Fruit fly (Drosophila melanogaster) whole organism, pupa: ENCODE measurements around the gene kst.
A peak's percentile ranks its signal among the peaks of the same experiment; 100 is the strongest.

Source experiments
- CG10348 ChIP-seq: fragments of 200-800 bp; sonication (Bioruptor generic); IDR thresholded peaks from 2 replicates; pipeline ENCODE4 v1.3.6; 2022; ENCODE audit warnings: missing biosample characterization, missing genetic modification characterization
- CG12605 ChIP-seq: fragments of 200-800 bp; sonication (Bioruptor generic); IDR thresholded peaks from 2 replicates; pipeline ENCODE4 v1.3.6; 2022; ENCODE audit warnings: missing biosample characterization, missing genetic modification characterization
- CG13204 ChIP-seq: fragments of 200-800 bp; sonication (Bioruptor generic); optimal IDR thresholded peaks from 2 replicates; lab custom pipeline; 2018; ENCODE audit warnings: missing biosample characterization, mild to moderate bottlenecking, missing genetic modification characterization, moderate library complexity
- CG14655 ChIP-seq: fragments of 200-800 bp; sonication (Bioruptor generic); optimal IDR thresholded peaks from 3 replicates; lab custom pipeline; 2017; ENCODE audit warnings: mild to moderate bottlenecking, missing biosample characterization, missing genetic modification reagents, missing genetic modification characterization
- CG15710 ChIP-seq: fragments of 200-800 bp; sonication (Bioruptor generic); optimal IDR thresholded peaks from 2 replicates; lab custom pipeline; 2018; ENCODE audit warnings: missing biosample characterization, mild to moderate bottlenecking, missing genetic modification characterization, moderate library complexity
- CG17806 ChIP-seq: fragments of 200-800 bp; sonication (Bioruptor generic); optimal IDR thresholded peaks from 2 replicates; lab custom pipeline; 2018; ENCODE audit warnings: missing biosample characterization, mild to moderate bottlenecking, missing genetic modification characterization, moderate library complexity
- CG32121 ChIP-seq: fragments of 200-800 bp; sonication (Bioruptor generic); IDR thresholded peaks from 2 replicates; pipeline ENCODE4 v1.3.6; 2022; ENCODE audit warnings: missing biosample characterization, missing genetic modification characterization
- CG34367 ChIP-seq: fragments of 200-800 bp; sonication (Bioruptor generic); optimal IDR thresholded peaks from 2 replicates; lab custom pipeline; 2018; ENCODE audit warnings: missing biosample characterization, mild to moderate bottlenecking, missing genetic modification characterization
- CG4496 ChIP-seq: fragments of 200-800 bp; sonication (Bioruptor generic); IDR thresholded peaks from 3 replicates; pipeline ENCODE4 v1.3.6; 2022; ENCODE audit warnings: missing biosample characterization, missing genetic modification characterization
- CG8159 ChIP-seq: fragments of 200-800 bp; sonication (Bioruptor generic); optimal IDR thresholded peaks from 3 replicates; lab custom pipeline; 2018; ENCODE audit warnings: missing biosample characterization, mild to moderate bottlenecking, missing genetic modification characterization, moderate library complexity
- CG8301 ChIP-seq: fragments of 200-800 bp; sonication (Bioruptor generic); optimal IDR thresholded peaks from 2 replicates; lab custom pipeline; 2018; ENCODE audit warnings: missing biosample characterization, mild to moderate bottlenecking, missing genetic modification characterization
- CG9948 ChIP-seq: fragments of 200-800 bp; sonication (Bioruptor generic); optimal IDR thresholded peaks from 2 replicates; lab custom pipeline; 2018; ENCODE audit warnings: missing biosample characterization, mild to moderate bottlenecking, missing genetic modification characterization, moderate library complexity
- D1 ChIP-seq: fragments of 200-800 bp; sonication (Bioruptor generic); optimal IDR thresholded peaks from 2 replicates; lab custom pipeline; 2018; ENCODE audit warnings: missing biosample characterization, mild to moderate bottlenecking, missing genetic modification characterization, moderate library complexity
- EcR ChIP-seq: fragments of 200-800 bp; sonication (Bioruptor generic); optimal IDR thresholded peaks from 3 replicates; lab custom pipeline; 2019; ENCODE audit warnings: missing biosample characterization, missing genetic modification characterization, mild to moderate bottlenecking, moderate library complexity, missing genetic modification reagents
- Ets98B ChIP-seq: fragments of 200-800 bp; sonication (Bioruptor generic); IDR thresholded peaks from 2 replicates; pipeline ENCODE4 v1.3.6; 2022; ENCODE audit warnings: missing biosample characterization, missing genetic modification characterization
- Pif1A ChIP-seq: fragments of 200-800 bp; sonication (Bioruptor generic); optimal IDR thresholded peaks from 3 replicates; lab custom pipeline; 2016; ENCODE audit warnings: missing biosample characterization, missing genetic modification characterization
- Pif1B ChIP-seq: fragments of 200-800 bp; sonication (Bioruptor generic); optimal IDR thresholded peaks from 3 replicates; lab custom pipeline; 2016; ENCODE audit warnings: missing biosample characterization, missing genetic modification characterization
- Snoo ChIP-seq: fragments of 200-800 bp; sonication (Bioruptor generic); optimal IDR thresholded peaks from 3 replicates; lab custom pipeline; 2017; ENCODE audit warnings: missing biosample characterization, mild to moderate bottlenecking, missing genetic modification characterization, inconsistent platforms
- fd96Ca ChIP-seq: fragments of 200-800 bp; sonication (Bioruptor generic); IDR thresholded peaks from 3 replicates; pipeline ENCODE4 v1.3.6; 2022; ENCODE audit warnings: missing biosample characterization, missing genetic modification characterization
- gl ChIP-seq: fragments of 200-800 bp; sonication (Bioruptor generic); optimal IDR thresholded peaks from 2 replicates; lab custom pipeline; 2018; ENCODE audit warnings: missing biosample characterization, mild to moderate bottlenecking, missing genetic modification characterization
- rn ChIP-seq: fragments of 200-800 bp; sonication (Bioruptor generic); IDR thresholded peaks from 2 replicates; pipeline ENCODE4 v1.3.6; 2022; ENCODE audit warnings: missing biosample characterization, missing genetic modification characterization

The kst gene

DNA sequence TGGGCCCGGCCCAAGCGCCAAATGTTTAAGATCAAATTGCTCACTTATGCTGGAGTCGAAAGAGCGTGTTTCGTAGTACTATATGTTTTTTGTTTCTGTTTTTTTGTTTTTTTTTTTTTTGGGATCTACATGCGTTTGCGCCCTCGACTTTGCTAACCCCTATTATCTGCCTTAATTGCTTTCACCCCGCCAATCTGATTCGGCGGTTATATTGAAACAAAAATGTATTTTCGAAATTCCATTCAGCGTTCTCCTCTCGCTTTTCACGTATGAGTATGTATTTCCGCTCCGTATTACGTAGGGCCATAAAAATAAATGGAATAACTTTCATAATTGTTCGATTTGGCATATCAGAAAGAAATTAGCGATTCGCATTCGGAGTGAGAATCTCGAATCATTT, 68.9 kb downstream of the kst start:
- TF ChIP-seq Pif1B (GFP tag; lab: Kevin White, UChicago), result no peak
- no peak for TF ChIP-seq Pif1A (GFP tag; lab: Kevin White, UChicago)
- TF ChIP-seq fd96Ca, result no peak
- TF ChIP-seq Snoo (tag; lab: Kevin White, UChicago), result no peak
- no peak for TF ChIP-seq EcR (GFP tag; lab: Kevin White, UChicago)
- no peak for TF ChIP-seq CG14655 (GFP tag; lab: Kevin White, UChicago)
- no peak for TF ChIP-seq CG9948 (tag; lab: Kevin White, UChicago)
- TF ChIP-seq CG17806, result no peak
- no peak for TF ChIP-seq CG15710
- no peak for TF ChIP-seq CG8159 (tag; lab: Kevin White, UChicago)
- TF ChIP-seq rn (GFP tag; lab: Robert Waterston, UW), result no peak
- TF ChIP-seq CG8301 (tag; lab: Kevin White, UChicago), result no peak
- no peak for TF ChIP-seq CG12605 (GFP tag; lab: Robert Waterston, UW)
- TF ChIP-seq gl (tag; lab: Kevin White, UChicago), result no peak
- TF ChIP-seq CG32121 (GFP tag; lab: Robert Waterston, UW), result no peak

DNA sequence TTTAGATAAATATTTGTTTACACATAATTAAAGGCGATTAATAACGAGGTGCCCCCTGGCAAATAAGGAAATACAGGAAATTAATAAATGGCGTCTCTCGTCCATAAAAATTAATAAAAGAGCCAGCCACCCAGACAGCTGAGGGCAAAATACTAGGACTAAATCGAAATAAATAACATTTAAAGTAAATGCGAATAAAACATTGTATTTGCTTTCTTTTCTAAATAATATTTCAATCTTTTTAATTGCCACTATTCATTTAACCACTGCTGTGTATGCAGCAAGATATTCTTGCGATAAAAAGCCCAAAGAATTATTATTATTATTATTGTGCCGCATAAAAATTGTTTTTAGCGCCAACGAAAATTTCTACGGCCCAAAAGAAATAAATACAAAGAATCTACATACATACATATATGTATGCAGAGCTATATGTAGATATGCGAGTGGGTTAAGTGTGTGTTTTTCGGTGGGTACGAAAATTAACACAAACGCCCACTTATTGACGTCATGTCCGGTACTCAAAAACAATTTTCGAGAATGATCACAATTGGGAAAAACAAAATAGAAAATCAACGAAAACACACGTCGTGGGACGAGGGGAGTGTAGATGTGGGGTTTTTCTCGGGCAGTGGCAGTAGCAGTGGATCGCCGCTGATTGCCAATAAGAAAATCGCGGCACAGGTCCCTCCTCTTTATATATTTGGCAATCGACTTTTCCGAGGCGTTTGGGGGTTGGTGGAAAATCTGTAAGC, 69.8 kb downstream of the kst start:
- no peak for TF ChIP-seq CG10348 (GFP tag; lab: Robert Waterston, UW)
- 0 out of 3 replicates have a peak, but pooled peaks have one; percentile 18 for TF ChIP-seq CG4496
- no peak for TF ChIP-seq Ets98B (GFP tag; lab: Robert Waterston, UW)
- TF ChIP-seq, all 21 proteins: peak for 1

DNA sequence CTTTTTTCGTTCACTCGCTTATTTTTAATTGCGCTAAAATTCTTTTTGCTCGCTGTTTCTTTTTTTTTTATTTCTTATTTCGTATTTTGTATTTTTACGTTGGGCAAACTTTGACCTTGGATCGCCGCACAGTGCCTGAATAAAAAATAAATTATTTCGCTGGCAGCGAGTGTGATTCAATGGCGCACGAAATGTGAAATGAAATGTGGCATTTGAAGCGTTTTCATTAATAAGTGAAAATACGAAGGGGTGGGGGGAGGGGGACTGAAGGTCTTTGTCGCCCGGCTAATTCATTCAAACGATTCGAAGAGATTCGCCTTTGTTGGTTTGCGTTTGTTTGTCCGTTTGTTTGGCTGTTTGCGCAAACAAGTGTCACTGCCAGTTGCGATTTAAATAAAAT, 70.8 kb downstream of the kst start:
- TF ChIP-seq fd96Ca, result no peak
- no peak for TF ChIP-seq CG10348 (GFP tag; lab: Robert Waterston, UW)
- no peak for TF ChIP-seq CG13204
- no peak for TF ChIP-seq gl (tag; lab: Kevin White, UChicago)
- TF ChIP-seq CG8159 (tag; lab: Kevin White, UChicago), result no peak
- TF ChIP-seq EcR (GFP tag; lab: Kevin White, UChicago), result no peak
- no peak for TF ChIP-seq Snoo (tag; lab: Kevin White, UChicago)
- TF ChIP-seq CG17806, result no peak
- TF ChIP-seq CG15710, result no peak
- no peak for TF ChIP-seq CG8301 (tag; lab: Kevin White, UChicago)
- TF ChIP-seq CG34367 (tag; lab: Kevin White, UChicago), result no peak
- no peak for TF ChIP-seq rn (GFP tag; lab: Robert Waterston, UW)
- TF ChIP-seq Ets98B (GFP tag; lab: Robert Waterston, UW), result no peak
- no peak for TF ChIP-seq D1 (tag; lab: Kevin White, UChicago)

DNA sequence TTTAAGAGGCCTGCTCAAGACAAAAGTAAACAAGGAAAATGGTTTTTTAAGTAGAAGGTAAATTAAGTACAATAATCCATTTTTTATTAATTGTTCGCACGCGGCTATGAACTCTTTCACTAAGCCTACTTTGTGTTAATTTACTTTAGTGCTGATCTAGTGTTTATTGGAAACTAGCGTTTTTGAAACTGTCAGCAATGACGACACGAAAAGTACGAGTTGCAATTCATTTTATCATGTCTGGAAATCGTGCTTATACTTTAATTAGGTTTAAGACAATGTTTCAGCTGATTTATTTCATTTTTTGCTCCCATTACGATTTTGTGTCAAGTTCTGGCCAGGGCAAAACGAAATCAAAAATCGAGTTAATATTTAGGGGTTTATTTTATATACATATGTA, 71.6 kb downstream of the kst start:
- no peak for TF ChIP-seq gl (tag; lab: Kevin White, UChicago)
- no peak for TF ChIP-seq Pif1B (GFP tag; lab: Kevin White, UChicago)
- TF ChIP-seq CG12605 (GFP tag; lab: Robert Waterston, UW), result no peak
- TF ChIP-seq Ets98B (GFP tag; lab: Robert Waterston, UW), result no peak
- TF ChIP-seq rn (GFP tag; lab: Robert Waterston, UW), result no peak
- no peak for TF ChIP-seq CG4496
- no peak for TF ChIP-seq EcR (GFP tag; lab: Kevin White, UChicago)

DNA sequence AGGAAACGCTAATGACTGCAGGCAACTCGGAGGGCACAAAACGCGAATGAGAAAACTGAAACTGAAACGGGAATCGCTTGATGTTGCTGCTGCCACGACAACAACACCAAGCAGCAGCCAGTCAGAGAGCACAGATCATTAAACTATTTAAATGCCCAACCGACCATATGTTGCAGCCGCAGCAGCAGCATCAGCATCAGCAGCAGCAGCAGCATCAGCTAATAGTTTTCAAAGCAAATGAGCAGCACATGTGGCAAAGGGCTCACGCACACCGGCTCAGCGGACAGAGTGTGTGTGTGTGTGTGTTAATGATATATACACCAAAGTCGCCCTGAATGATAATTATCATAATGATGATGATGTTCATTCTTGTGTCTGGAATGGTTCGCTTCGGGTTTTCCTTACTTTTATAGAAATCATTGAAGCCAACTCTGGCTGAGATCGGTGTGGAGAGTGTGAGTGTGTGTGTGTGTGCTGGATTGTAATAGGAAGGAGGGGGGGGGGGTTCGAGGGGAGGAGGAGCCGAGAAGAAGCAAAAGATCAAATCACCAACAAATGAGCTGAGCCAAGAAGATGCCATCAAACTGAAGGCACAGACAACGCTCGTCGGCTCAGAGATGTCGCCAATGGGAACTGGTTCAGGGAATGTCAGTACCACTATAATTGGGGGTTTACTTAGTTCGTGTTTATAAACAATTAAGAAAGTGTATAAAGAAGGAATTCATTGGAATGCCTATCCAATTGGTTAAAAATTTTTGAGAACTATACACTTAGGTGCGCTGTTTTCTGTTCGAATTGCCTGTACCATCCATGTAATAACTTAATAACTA, 72.4 kb downstream of the kst start:
- TF ChIP-seq Pif1B (GFP tag; lab: Kevin White, UChicago) (no peak), CG14655 (GFP tag; lab: Kevin White, UChicago) (no peak), CG4496 (no peak), CG32121 (GFP tag; lab: Robert Waterston, UW) (no peak), gl (tag; lab: Kevin White, UChicago) (no peak), CG15710 (no peak), CG8159 (tag; lab: Kevin White, UChicago) (no peak), EcR (GFP tag; lab: Kevin White, UChicago) (no peak), CG8301 (tag; lab: Kevin White, UChicago) (no peak), CG34367 (tag; lab: Kevin White, UChicago) (no peak), CG12605 (GFP tag; lab: Robert Waterston, UW) (no peak), CG10348 (GFP tag; lab: Robert Waterston, UW) (no peak), rn (GFP tag; lab: Robert Waterston, UW) (no peak), Ets98B (GFP tag; lab: Robert Waterston, UW) (no peak), CG9948 (tag; lab: Kevin White, UChicago) (no peak), CG17806 (no peak)
